Worm (Caenorhabditis elegans) whole organism, L3 larva: ENCODE results near the gene F16G10.1.

ENCODE experiments used
- R02D3.7 ChIP-seq: fragments of 150-350 bp; optimal IDR thresholded peaks from 2 replicates; lab custom pipeline; 2014; ENCODE audit warnings: missing biosample characterization, missing genetic modification characterization
- ZK546.5 ChIP-seq: sonication (generic microtip); optimal IDR thresholded peaks from 2 replicates; lab custom pipeline; 2017; ENCODE audit warnings: missing biosample characterization, missing genetic modification characterization
- aly-2 ChIP-seq: fragments of 150-350 bp; optimal IDR thresholded peaks from 2 replicates; lab custom pipeline; 2014; ENCODE audit warnings: missing biosample characterization, missing genetic modification characterization
- ceh-16 ChIP-seq: sonication (generic microtip); optimal IDR thresholded peaks from 2 replicates; lab custom pipeline; 2017; ENCODE audit warnings: missing biosample characterization, missing genetic modification characterization
- ceh-28 ChIP-seq: fragments of 150-350 bp; optimal IDR thresholded peaks from 2 replicates; lab custom pipeline; 2014; ENCODE audit warnings: missing biosample characterization, missing genetic modification reagents, missing genetic modification characterization
- ceh-82 ChIP-seq: fragments of 150-350 bp; optimal IDR thresholded peaks from 2 replicates; lab custom pipeline; 2014; ENCODE audit warnings: missing biosample characterization, missing genetic modification characterization
- ceh-9 ChIP-seq: sonication (generic microtip); optimal IDR thresholded peaks from 2 replicates; lab custom pipeline; 2018; ENCODE audit warnings: missing biosample characterization, missing genetic modification characterization
- daf-12 ChIP-seq: fragments of 150-350 bp; optimal IDR thresholded peaks from 2 replicates; lab custom pipeline; 2014; ENCODE audit warnings: missing biosample characterization, missing genetic modification reagents, missing genetic modification characterization
- egl-5 ChIP-seq: fragments of 150-350 bp; optimal IDR thresholded peaks from 2 replicates; lab custom pipeline; 2017; ENCODE audit warnings: missing biosample characterization, missing genetic modification reagents, missing genetic modification characterization, inconsistent platforms
- elt-1 ChIP-seq: fragments of 150-350 bp; optimal IDR thresholded peaks from 2 replicates; lab custom pipeline; 2014; ENCODE audit warnings: missing biosample characterization, missing genetic modification characterization
- elt-2 ChIP-seq: sonication (generic microtip); optimal IDR thresholded peaks from 2 replicates; lab custom pipeline; 2016; ENCODE audit warnings: missing genetic modification reagents, mild to moderate bottlenecking, missing genetic modification characterization, missing compliant biosample characterization
- elt-3 ChIP-seq, 3 experiments: fragments of 150-350 bp in 1 of 3; sonication (generic microtip) in 2 of 3; optimal IDR thresholded peaks; 2 replicates in 2 of 3; 4 replicates in 1 of 3; lab custom pipeline; 2014 to 2017; ENCODE audit warnings: missing biosample characterization in 3 of 3, missing genetic modification characterization in 3 of 3
- eor-1 ChIP-seq, 2 experiments: fragments of 150-350 bp; optimal IDR thresholded peaks; 2 replicates each; lab custom pipeline; 2014 to 2018; ENCODE audit warnings: missing biosample characterization in 2 of 2, missing genetic modification characterization in 2 of 2
- fkh-10 ChIP-seq: sonication (generic microtip); optimal IDR thresholded peaks from 2 replicates; lab custom pipeline; 2017; ENCODE audit warnings: missing biosample characterization, missing genetic modification reagents, missing genetic modification characterization
- fkh-2 ChIP-seq: fragments of 150-350 bp; optimal IDR thresholded peaks from 2 replicates; lab custom pipeline; 2014; ENCODE audit warnings: missing biosample characterization, missing genetic modification reagents, missing genetic modification characterization
- fos-1 ChIP-seq: fragments of 150-350 bp; optimal IDR thresholded peaks from 2 replicates; lab custom pipeline; 2014; ENCODE audit warnings: missing biosample characterization, missing genetic modification characterization
- jun-1 ChIP-seq: fragments of 150-350 bp; optimal IDR thresholded peaks from 2 replicates; lab custom pipeline; 2014; ENCODE audit warnings: missing biosample characterization, missing genetic modification reagents, missing genetic modification characterization
- lin-39 ChIP-seq: fragments of 150-350 bp; optimal IDR thresholded peaks from 2 replicates; lab custom pipeline; 2018; ENCODE audit warnings: missing biosample characterization, missing genetic modification reagents, missing genetic modification characterization
- lsy-12 ChIP-seq: sonication (generic microtip); optimal IDR thresholded peaks from 2 replicates; lab custom pipeline; 2016; ENCODE audit warnings: mild to moderate bottlenecking, missing genetic modification characterization, missing compliant biosample characterization
- nfya-1 ChIP-seq: sonication (generic microtip); optimal IDR thresholded peaks from 2 replicates; lab custom pipeline; 2017; ENCODE audit warnings: missing genetic modification characterization, mild to moderate bottlenecking, missing compliant biosample characterization, antibody characterized with exemption, moderate library complexity; ENCODE audit not compliant: insufficient read depth
- nhr-11 ChIP-seq: fragments of 150-350 bp; optimal IDR thresholded peaks from 2 replicates; lab custom pipeline; 2014; ENCODE audit warnings: missing biosample characterization, missing genetic modification characterization
- nhr-12 ChIP-seq: fragments of 150-350 bp; optimal IDR thresholded peaks from 2 replicates; lab custom pipeline; 2014; ENCODE audit warnings: missing biosample characterization, missing genetic modification characterization
- nhr-23 ChIP-seq: fragments of 150-350 bp; optimal IDR thresholded peaks from 2 replicates; lab custom pipeline; 2014; ENCODE audit warnings: missing biosample characterization, missing genetic modification reagents, missing genetic modification characterization
- nhr-237 ChIP-seq: fragments of 150-350 bp; optimal IDR thresholded peaks from 2 replicates; lab custom pipeline; 2014; ENCODE audit warnings: missing biosample characterization, missing genetic modification characterization
- nhr-25 ChIP-seq: sonication (generic microtip); optimal IDR thresholded peaks from 2 replicates; lab custom pipeline; 2017; ENCODE audit warnings: missing biosample characterization, missing genetic modification characterization
- nhr-28 ChIP-seq: fragments of 150-350 bp; optimal IDR thresholded peaks from 2 replicates; lab custom pipeline; 2014; ENCODE audit warnings: missing biosample characterization, missing genetic modification characterization
- nhr-43 ChIP-seq: sonication (generic microtip); optimal IDR thresholded peaks from 2 replicates; lab custom pipeline; 2016; ENCODE audit warnings: mild to moderate bottlenecking, missing genetic modification characterization, missing compliant biosample characterization; ENCODE audit not compliant: poor library complexity, severe bottlenecking
- nhr-67 ChIP-seq: fragments of 150-350 bp; optimal IDR thresholded peaks from 2 replicates; lab custom pipeline; 2014; ENCODE audit warnings: missing biosample characterization, missing genetic modification characterization
- nhr-76 ChIP-seq: fragments of 150-350 bp; sonication (generic microtip); optimal IDR thresholded peaks from 5 replicates; lab custom pipeline; 2014; ENCODE audit warnings: missing biosample characterization, missing genetic modification characterization
- pha-4 ChIP-seq: fragments of 150-350 bp; optimal IDR thresholded peaks from 2 replicates; lab custom pipeline; 2014; ENCODE audit warnings: missing biosample characterization, missing genetic modification reagents, missing genetic modification characterization
- pqm-1 ChIP-seq: fragments of 150-350 bp; optimal IDR thresholded peaks from 2 replicates; lab custom pipeline; 2017; ENCODE audit warnings: missing biosample characterization, missing genetic modification characterization, inconsistent platforms
- snpc-4 ChIP-seq: fragments of 150-350 bp; optimal IDR thresholded peaks from 2 replicates; lab custom pipeline; 2014; ENCODE audit warnings: missing biosample characterization, missing genetic modification characterization
- unc-39 ChIP-seq: sonication (generic microtip); optimal IDR thresholded peaks from 4 replicates; lab custom pipeline; 2017; ENCODE audit warnings: missing biosample characterization, missing genetic modification characterization
- zag-1 ChIP-seq: fragments of 150-350 bp; optimal IDR thresholded peaks from 2 replicates; lab custom pipeline; 2014; ENCODE audit warnings: missing biosample characterization, missing genetic modification characterization
- ztf-4 ChIP-seq: fragments of 150-350 bp; optimal IDR thresholded peaks from 2 replicates; lab custom pipeline; 2014; ENCODE audit warnings: missing biosample characterization, missing genetic modification characterization

F16G10.1 gene

ce11 chrII:2442243-2442642, 38.2 kb downstream of the F16G10.1 start:
- TF ChIP-seq ceh-9 (tag; lab: Kevin White, UChicago) (no peak), nhr-76 (tag; lab: Kevin White, UChicago) (no peak), nhr-67 (tag; lab: Kevin White, UChicago) (no peak), fkh-2 (tag; lab: Kevin White, UChicago) (no peak), unc-39 (tag; lab: Kevin White, UChicago) (no peak), nhr-237 (tag; lab: Kevin White, UChicago) (no peak), egl-5 (tag; lab: Kevin White, UChicago) (no peak), R02D3.7 (tag; lab: Kevin White, UChicago) (no peak), nhr-23 (tag; lab: Kevin White, UChicago) (peak; percentile 29), elt-2 (peak; percentile 53), elt-3 (tag; optimal IDR thresholded peaks at IDR 0.05; lab: Kevin White, UChicago) (no peak), nhr-25 (peak; percentile 48), fkh-10 (GFP tag; lab: Kevin White, UChicago) (no peak), nhr-28 (no peak), ceh-82 (tag; lab: Kevin White, UChicago) (no peak), ZK546.5 (no peak), daf-12 (tag; lab: Kevin White, UChicago) (no peak), eor-1 (tag; optimal IDR thresholded peaks at IDR 0.05; lab: Kevin White, UChicago) (no peak), jun-1 (tag; lab: Kevin White, UChicago) (no peak), ztf-4 (tag; lab: Kevin White, UChicago) (no peak), nhr-12 (no peak), ceh-16 (tag; lab: Kevin White, UChicago) (no peak)

- TF ChIP-seq ceh-16 (tag; lab: Kevin White, UChicago) (no peak), nhr-12 (no peak), daf-12 (tag; lab: Kevin White, UChicago) (no peak), lsy-12 (no peak), egl-5 (tag; lab: Kevin White, UChicago) (no peak), elt-1 (tag; lab: Kevin White, UChicago) (no peak), pqm-1 (tag; lab: Kevin White, UChicago) (no peak), aly-2 (tag; lab: Kevin White, UChicago) (no peak), nhr-11 (tag; lab: Kevin White, UChicago) (no peak), unc-39 (tag; lab: Kevin White, UChicago) (no peak), elt-2 (no peak), nhr-25 (no peak), nhr-76 (tag; lab: Kevin White, UChicago) (no peak), ztf-4 (tag; lab: Kevin White, UChicago) (no peak), nhr-43 (tag; lab: Kevin White, UChicago) (no peak), ceh-28 (tag; lab: Kevin White, UChicago) (no peak), fos-1 (tag; lab: Kevin White, UChicago) (no peak), ceh-9 (tag; lab: Kevin White, UChicago) (no peak), nfya-1 (tag; lab: Kevin White, UChicago) (no peak)
Observed at ce11 chrII:2442979-2443378, 38.9 kb downstream of the F16G10.1 start, which contains the start of gene vab-19. TSS of gene vab-19 (plus strand) at chrII:2443279.

ce11 chrII:2445164-2445563, 41.1 kb downstream of the F16G10.1 start:
- TF ChIP-seq nhr-67 (tag; lab: Kevin White, UChicago): no peak
- no peak for TF ChIP-seq aly-2 (tag; lab: Kevin White, UChicago)
- no peak for TF ChIP-seq zag-1 (tag; lab: Kevin White, UChicago)
- TF ChIP-seq unc-39 (tag; lab: Kevin White, UChicago): no peak
- TF ChIP-seq ztf-4 (tag; lab: Kevin White, UChicago): no peak
- no peak for TF ChIP-seq elt-3 (tag; optimal IDR thresholded peaks at IDR 0.05; lab: Kevin White, UChicago)
- no peak for TF ChIP-seq R02D3.7 (tag; lab: Kevin White, UChicago)
- TF ChIP-seq snpc-4 (tag; lab: Kevin White, UChicago): no peak

- TF ChIP-seq ceh-16 (tag; lab: Kevin White, UChicago) (no peak), ceh-9 (tag; lab: Kevin White, UChicago) (no peak), lin-39 (tag; lab: Kevin White, UChicago) (no peak), pha-4 (tag; lab: Kevin White, UChicago) (no peak), fos-1 (tag; lab: Kevin White, UChicago) (no peak), nfya-1 (tag; lab: Kevin White, UChicago) (no peak), nhr-237 (tag; lab: Kevin White, UChicago) (no peak), unc-39 (tag; lab: Kevin White, UChicago) (no peak)
Observed at ce11 chrII:2446727-2447126, 42.6 kb downstream of the F16G10.1 start.
